Worm (Caenorhabditis elegans) whole organism, late embryonic: ENCODE data around the gene srx-60.

Source experiments
- C38D4.7 ChIP-seq: fragments of 200-800 bp; sonication (Bioruptor generic); optimal IDR thresholded peaks from 2 replicates; lab custom pipeline; 2018; ENCODE audit warnings: mild to moderate bottlenecking, missing genetic modification characterization, moderate library complexity, missing compliant biosample characterization
- F13H6.1 ChIP-seq: sonication (generic microtip); optimal IDR thresholded peaks from 2 replicates; lab custom pipeline; 2016; ENCODE audit warnings: missing genetic modification characterization, missing compliant biosample characterization
- K09A11.1 ChIP-seq: sonication (generic microtip); optimal IDR thresholded peaks from 2 replicates; lab custom pipeline; 2017; ENCODE audit warnings: antibody characterized with exemption, mild to moderate bottlenecking, missing genetic modification characterization, missing compliant biosample characterization; ENCODE audit not compliant: insufficient read depth
- T23F11.4 ChIP-seq: fragments of 200-800 bp; sonication (Bioruptor generic); optimal IDR thresholded peaks from 2 replicates; lab custom pipeline; 2018; ENCODE audit warnings: mild to moderate bottlenecking, missing genetic modification characterization, missing compliant biosample characterization
- Y22D7AL.16 ChIP-seq: sonication (generic microtip); optimal IDR thresholded peaks from 2 replicates; lab custom pipeline; 2016; ENCODE audit warnings: missing genetic modification characterization, missing compliant biosample characterization
- ahr-1 ChIP-seq: sonication (generic microtip); optimal IDR thresholded peaks from 2 replicates; lab custom pipeline; 2016; ENCODE audit warnings: missing genetic modification characterization, missing compliant biosample characterization
- ama-1 ChIP-seq: fragments of 150-350 bp; optimal IDR thresholded peaks from 2 replicates; lab custom pipeline; 2014
- ceh-14 ChIP-seq: sonication (generic microtip); optimal IDR thresholded peaks from 2 replicates; lab custom pipeline; 2016; ENCODE audit warnings: missing genotype, missing genetic modification characterization, missing compliant biosample characterization
- ceh-18 ChIP-seq: sonication (generic microtip); optimal IDR thresholded peaks from 2 replicates; lab custom pipeline; 2016; ENCODE audit warnings: missing genetic modification characterization, missing compliant biosample characterization
- ceh-19 ChIP-seq: fragments of 200-800 bp; sonication (Bioruptor generic); optimal IDR thresholded peaks from 2 replicates; lab custom pipeline; 2018; ENCODE audit warnings: mild to moderate bottlenecking, missing genetic modification characterization, missing compliant biosample characterization
- ceh-2 ChIP-seq: sonication (generic microtip); optimal IDR thresholded peaks from 2 replicates; lab custom pipeline; 2016; ENCODE audit warnings: missing genotype, missing genetic modification characterization, missing compliant biosample characterization
- ceh-22 ChIP-seq: sonication (generic microtip); optimal IDR thresholded peaks from 2 replicates; lab custom pipeline; 2017; ENCODE audit warnings: missing biosample characterization, missing genetic modification characterization
- ceh-45 ChIP-seq: fragments of 200-800 bp; sonication (Bioruptor generic); IDR thresholded peaks from 2 replicates; pipeline ENCODE4 v1.3.6; 2022; ENCODE audit warnings: missing genetic modification reagents, missing genetic modification characterization, missing compliant biosample characterization
- ceh-9 ChIP-seq: sonication (generic microtip); optimal IDR thresholded peaks from 2 replicates; lab custom pipeline; 2016; ENCODE audit warnings: mild to moderate bottlenecking, missing genetic modification characterization, inconsistent platforms, missing compliant biosample characterization
- dmd-4 ChIP-seq: sonication (generic microtip); optimal IDR thresholded peaks from 2 replicates; lab custom pipeline; 2016; ENCODE audit warnings: borderline replicate concordance, missing genetic modification characterization, missing compliant biosample characterization
- elt-2 ChIP-seq: sonication (generic microtip); optimal IDR thresholded peaks from 2 replicates; lab custom pipeline; 2016; ENCODE audit warnings: missing genetic modification reagents, missing genetic modification characterization, missing compliant biosample characterization
- elt-4 ChIP-seq: sonication (generic microtip); optimal IDR thresholded peaks from 2 replicates; lab custom pipeline; 2016; ENCODE audit warnings: missing genetic modification characterization, missing compliant biosample characterization
- ets-4 ChIP-seq: sonication (generic microtip); optimal IDR thresholded peaks from 2 replicates; lab custom pipeline; 2016; ENCODE audit warnings: missing genetic modification characterization, missing compliant biosample characterization
- fkh-10 ChIP-seq: fragments of 150-350 bp; optimal IDR thresholded peaks from 2 replicates; lab custom pipeline; 2014; ENCODE audit warnings: missing biosample characterization, missing genetic modification reagents, missing genetic modification characterization
- fkh-6 ChIP-seq: sonication (generic microtip); optimal IDR thresholded peaks from 2 replicates; lab custom pipeline; 2016; ENCODE audit warnings: missing genetic modification characterization, missing compliant biosample characterization
- gmeb-2 ChIP-seq: sonication (generic microtip); optimal IDR thresholded peaks from 2 replicates; lab custom pipeline; 2016; ENCODE audit warnings: missing genetic modification characterization, inconsistent platforms, missing compliant biosample characterization
- hlh-15 ChIP-seq: sonication (generic microtip); optimal IDR thresholded peaks from 2 replicates; lab custom pipeline; 2016; ENCODE audit warnings: missing genetic modification characterization, missing compliant biosample characterization
- hlh-30 ChIP-seq: sonication (generic microtip); optimal IDR thresholded peaks from 2 replicates; lab custom pipeline; 2017; ENCODE audit warnings: antibody characterized with exemption, missing genetic modification characterization, missing compliant biosample characterization; ENCODE audit not compliant: insufficient read depth
- hlh-8 ChIP-seq: sonication (generic microtip); optimal IDR thresholded peaks from 2 replicates; lab custom pipeline; 2016; ENCODE audit warnings: missing genotype, missing genetic modification characterization, missing compliant biosample characterization
- lin-11 ChIP-seq: fragments of 200-800 bp; sonication (Bioruptor generic); optimal IDR thresholded peaks from 2 replicates; lab custom pipeline; 2018; ENCODE audit warnings: mild to moderate bottlenecking, missing genetic modification characterization, missing compliant biosample characterization
- mec-3 ChIP-seq: sonication (generic microtip); optimal IDR thresholded peaks from 2 replicates; lab custom pipeline; 2016; ENCODE audit warnings: borderline replicate concordance, missing genetic modification characterization, missing compliant biosample characterization
- nfya-1 ChIP-seq: sonication (generic microtip); optimal IDR thresholded peaks from 2 replicates; lab custom pipeline; 2017; ENCODE audit warnings: missing genetic modification characterization, mild to moderate bottlenecking, missing compliant biosample characterization, antibody characterized with exemption, moderate library complexity
- npax-4 ChIP-seq: sonication (generic microtip); optimal IDR thresholded peaks from 2 replicates; lab custom pipeline; 2016; ENCODE audit warnings: missing genetic modification characterization, missing compliant biosample characterization
- odd-2 ChIP-seq: sonication (generic microtip); optimal IDR thresholded peaks from 2 replicates; lab custom pipeline; 2017; ENCODE audit warnings: antibody characterized with exemption, mild to moderate bottlenecking, missing genetic modification characterization, missing compliant biosample characterization
- pag-3 ChIP-seq: sonication (generic microtip); optimal IDR thresholded peaks from 2 replicates; lab custom pipeline; 2016; ENCODE audit warnings: missing compliant biosample characterization, missing genetic modification characterization, borderline replicate concordance
- pqm-1 ChIP-seq: sonication (generic microtip); optimal IDR thresholded peaks from 2 replicates; lab custom pipeline; 2016; ENCODE audit warnings: missing genetic modification characterization, missing compliant biosample characterization
- rnt-1 ChIP-seq: sonication (generic microtip); optimal IDR thresholded peaks from 2 replicates; lab custom pipeline; 2016; ENCODE audit warnings: missing genetic modification characterization, missing compliant biosample characterization
- syd-9 ChIP-seq: sonication (generic microtip); optimal IDR thresholded peaks from 2 replicates; lab custom pipeline; 2016; ENCODE audit warnings: mild to moderate bottlenecking, missing genetic modification characterization, moderate library complexity, missing compliant biosample characterization
- tbx-7 ChIP-seq: sonication (generic microtip); optimal IDR thresholded peaks from 2 replicates; lab custom pipeline; 2016; ENCODE audit warnings: missing genotype, missing genetic modification characterization, missing compliant biosample characterization
- ttx-3 ChIP-seq: sonication (generic microtip); optimal IDR thresholded peaks from 2 replicates; lab custom pipeline; 2016; ENCODE audit warnings: missing genetic modification reagents, missing genetic modification characterization, missing compliant biosample characterization
- unc-3 ChIP-seq, 2 experiments: fragments of 200-800 bp in 1 of 2; sonication (Bioruptor generic) in 1 of 2; sonication (generic microtip) in 1 of 2; conservative IDR thresholded peaks in 1 of 2; optimal IDR thresholded peaks in 1 of 2; 2 replicates each; pipeline versions ENCODE4 v1.3.6 to Lab custom; 2016 to 2022; ENCODE audit warnings: missing compliant biosample characterization in 2 of 2, missing genetic modification characterization in 2 of 2, missing genetic modification reagents in 1 of 2
- unc-42 ChIP-seq: sonication (generic microtip); optimal IDR thresholded peaks from 2 replicates; lab custom pipeline; 2016; ENCODE audit warnings: missing genotype, missing genetic modification characterization, missing compliant biosample characterization
- unc-86 ChIP-seq: sonication (generic microtip); optimal IDR thresholded peaks from 2 replicates; lab custom pipeline; 2016; ENCODE audit warnings: missing genetic modification characterization, missing compliant biosample characterization
- zip-5 ChIP-seq: sonication (generic microtip); optimal IDR thresholded peaks from 2 replicates; lab custom pipeline; 2016; ENCODE audit warnings: missing genetic modification characterization, missing compliant biosample characterization

Gene srx-60

DNA sequence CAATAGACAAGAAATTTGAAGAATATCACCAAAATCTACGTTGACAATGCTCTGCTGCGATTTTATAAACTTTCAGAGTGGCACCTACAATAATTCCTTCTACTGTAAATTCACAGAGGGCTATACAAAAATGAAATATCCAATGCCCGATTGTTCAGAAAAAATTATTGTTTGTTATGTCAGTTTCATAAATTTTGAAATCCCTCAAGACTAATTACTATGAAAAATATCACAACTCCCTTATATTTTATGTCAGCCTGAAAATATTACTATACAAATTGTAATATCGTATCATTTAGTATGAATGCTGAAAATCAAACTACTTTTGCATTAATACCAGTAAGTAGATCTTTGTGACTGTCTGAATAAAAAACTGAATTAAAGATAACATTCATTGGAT, at the start of gene srx-60:
TSS of gene srx-60 (plus strand) at position 301 of the 400 bp plus-strand sequence.
- no peak for TF ChIP-seq ets-4 (tag; lab: Kevin White, UChicago)
- no peak for TF ChIP-seq hlh-30 (tag; lab: Kevin White, UChicago)
- TF ChIP-seq pqm-1 (tag; lab: Kevin White, UChicago) = no peak
- no peak for TF ChIP-seq T23F11.4
- no peak for TF ChIP-seq nfya-1 (tag; lab: Kevin White, UChicago)
- TF ChIP-seq hlh-8 (tag; lab: Kevin White, UChicago) = no peak
- TF ChIP-seq ceh-14 = no peak
- TF ChIP-seq unc-42 (tag; lab: Kevin White, UChicago) = no peak
- TF ChIP-seq ceh-9 (tag; lab: Kevin White, UChicago) = no peak
- TF ChIP-seq pag-3 (tag; lab: Kevin White, UChicago) = no peak
- no peak for TF ChIP-seq ahr-1 (tag; lab: Kevin White, UChicago)
- no peak for TF ChIP-seq ceh-45 (GFP tag; lab: Robert Waterston, UW)
- no peak for TF ChIP-seq rnt-1
- no peak for TF ChIP-seq fkh-10 (GFP tag; lab: Kevin White, UChicago)
- TF ChIP-seq dmd-4 (tag; lab: Kevin White, UChicago) = no peak
- TF ChIP-seq elt-2 (tag; lab: Kevin White, UChicago) = no peak
- TF ChIP-seq ceh-22 (tag; lab: Kevin White, UChicago) = no peak
- TF ChIP-seq unc-86 (tag; lab: Kevin White, UChicago) = no peak
- TF ChIP-seq npax-4 (tag; lab: Kevin White, UChicago) = no peak

- TF ChIP-seq ahr-1 (tag; lab: Kevin White, UChicago) = no peak
- TF ChIP-seq fkh-6 (tag; lab: Kevin White, UChicago) = no peak
- no peak for TF ChIP-seq K09A11.1 (tag; lab: Kevin White, UChicago)
- TF ChIP-seq C38D4.7 (GFP tag; lab: Kevin White, UChicago) = no peak
- TF ChIP-seq gmeb-2 (tag; lab: Kevin White, UChicago) = no peak
- TF ChIP-seq fkh-10 (GFP tag; lab: Kevin White, UChicago) = no peak
- no peak for TF ChIP-seq ama-1 (lab: Kevin White, UChicago)
- TF ChIP-seq elt-4 (tag; lab: Kevin White, UChicago) = no peak
- no peak for TF ChIP-seq mec-3 (tag; lab: Kevin White, UChicago)
- TF ChIP-seq syd-9 (tag; lab: Kevin White, UChicago) = no peak
Observed at ce11 chrV:7352186-7353053, 48.3 kb upstream of the srx-60 start, which contains the start of the genes srh-231 and srh-275. Gene srh-231, minus strand, starts transcription at chrV:7352236. Gene srh-275, plus strand, starts transcription at chrV:7353003.

- no peak for TF ChIP-seq dmd-4 (tag; lab: Kevin White, UChicago)
Observed at ce11 chrV:7353602-7354001, 47.1 kb upstream of the srx-60 start.

ce11 chrV:7355464-7355863, 45.2 kb upstream of the srx-60 start, which contains the start of gene tag-293:
Gene tag-293, minus strand, starts transcription at chrV:7355564.
- TF ChIP-seq fkh-10 (GFP tag; lab: Kevin White, UChicago) = no peak
- no peak for TF ChIP-seq Y22D7AL.16 (tag; lab: Kevin White, UChicago)
- TF ChIP-seq ceh-18 (tag; lab: Kevin White, UChicago) = no peak
- no peak for TF ChIP-seq ceh-45 (GFP tag; lab: Robert Waterston, UW)
- TF ChIP-seq F13H6.1 (tag; lab: Kevin White, UChicago) = no peak
- TF ChIP-seq unc-42 (tag; lab: Kevin White, UChicago) = no peak
- no peak for TF ChIP-seq lin-11 (tag; lab: Kevin White, UChicago)
- TF ChIP-seq odd-2 (tag; lab: Kevin White, UChicago) = no peak
- TF ChIP-seq tbx-7 (tag; lab: Kevin White, UChicago) = no peak
- TF ChIP-seq rnt-1 = no peak
- TF ChIP-seq ceh-19 (GFP tag; lab: Kevin White, UChicago) = no peak
- no peak for TF ChIP-seq hlh-8 (tag; lab: Kevin White, UChicago)
- TF ChIP-seq elt-4 (tag; lab: Kevin White, UChicago) = no peak
- TF ChIP-seq zip-5 (tag; lab: Kevin White, UChicago) = no peak
- no peak for TF ChIP-seq ceh-2 (tag; lab: Kevin White, UChicago)
- no peak for TF ChIP-seq unc-3 (GFP tag; conservative IDR thresholded peaks at IDR 0.05; lab: Robert Waterston, UW)
- no peak for TF ChIP-seq unc-3 (tag; optimal IDR thresholded peaks at IDR 0.05; lab: Kevin White, UChicago)
- no peak for TF ChIP-seq ttx-3 (tag; lab: Kevin White, UChicago)
- TF ChIP-seq dmd-4 (tag; lab: Kevin White, UChicago) = no peak
- no peak for TF ChIP-seq ets-4 (tag; lab: Kevin White, UChicago)
- no peak for TF ChIP-seq hlh-15 (tag; lab: Kevin White, UChicago)
